Fruit fly (Drosophila melanogaster) whole organism, embryonic: Measurements from ENCODE around the gene CG1142.
A peak's percentile ranks its signal among the peaks of the same experiment; 100 is the strongest.

Experiments used
- Abd-B ChIP-seq: fragments of 200-800 bp; sonication (Bioruptor generic); optimal IDR thresholded peaks from 2 replicates; lab custom pipeline; 2018; ENCODE audit warnings: missing biosample characterization, mild to moderate bottlenecking, missing genetic modification characterization, moderate library complexity
- Asciz ChIP-seq: fragments of 200-800 bp; sonication (Bioruptor generic); optimal IDR thresholded peaks from 2 replicates; lab custom pipeline; 2017; ENCODE audit warnings: missing biosample characterization, mild to moderate bottlenecking, missing genetic modification characterization, missing genetic modification reagents
- Bteb2 ChIP-seq: fragments of 200-800 bp; sonication (Bioruptor generic); optimal IDR thresholded peaks from 2 replicates; lab custom pipeline; 2016; ENCODE audit warnings: missing biosample characterization, missing genetic modification characterization
- CG10565 ChIP-seq: fragments of 200-800 bp; sonication (Bioruptor generic); optimal IDR thresholded peaks from 3 replicates; lab custom pipeline; 2016; ENCODE audit warnings: missing biosample characterization, mild to moderate bottlenecking, missing genetic modification characterization
- CG11085 ChIP-seq: fragments of 200-800 bp; sonication (Bioruptor generic); IDR thresholded peaks from 2 replicates; pipeline ENCODE4 v1.3.6; 2022; ENCODE audit warnings: missing biosample characterization, missing genetic modification characterization
- CG13624 ChIP-seq: fragments of 200-800 bp; sonication (Bioruptor generic); optimal IDR thresholded peaks from 2 replicates; lab custom pipeline; 2016; ENCODE audit warnings: missing biosample characterization, missing genetic modification characterization
- CG14965 ChIP-seq: fragments of 200-800 bp; sonication (Bioruptor generic); optimal IDR thresholded peaks from 2 replicates; lab custom pipeline; 2016; ENCODE audit warnings: missing biosample characterization, missing genetic modification characterization, borderline replicate concordance
- CG15514 ChIP-seq: fragments of 200-800 bp; sonication (Bioruptor generic); optimal IDR thresholded peaks from 3 replicates; lab custom pipeline; 2017; ENCODE audit warnings: missing biosample characterization, missing genetic modification characterization, mild to moderate bottlenecking, moderate library complexity, missing genetic modification reagents
- CG1832 ChIP-seq: fragments of 200-800 bp; sonication (Bioruptor generic); optimal IDR thresholded peaks from 2 replicates; lab custom pipeline; 2017; ENCODE audit warnings: missing biosample characterization, mild to moderate bottlenecking, missing genetic modification characterization, inconsistent platforms
- CG30020 ChIP-seq: fragments of 200-800 bp; optimal IDR thresholded peaks from 2 replicates; lab custom pipeline; 2019; ENCODE audit warnings: missing biosample characterization, mild to moderate bottlenecking, missing genetic modification characterization, moderate library complexity
- CG30431 ChIP-seq: fragments of 200-800 bp; sonication (Bioruptor generic); optimal IDR thresholded peaks from 2 replicates; lab custom pipeline; 2017; ENCODE audit warnings: missing biosample characterization, missing genetic modification characterization
- CG3065 ChIP-seq: fragments of 200-800 bp; sonication (Bioruptor generic); optimal IDR thresholded peaks from 2 replicates; lab custom pipeline; 2016; ENCODE audit warnings: missing biosample characterization, missing genetic modification characterization
- CG4730 ChIP-seq: fragments of 200-800 bp; sonication (Bioruptor generic); IDR thresholded peaks from 2 replicates; pipeline ENCODE4 v1.3.6; 2022; ENCODE audit warnings: missing biosample characterization, missing genetic modification characterization
- CG5245 ChIP-seq: fragments of 200-800 bp; sonication (Bioruptor generic); optimal IDR thresholded peaks from 3 replicates; lab custom pipeline; 2016; ENCODE audit warnings: missing biosample characterization, missing genetic modification characterization
- CG6654 ChIP-seq: fragments of 200-800 bp; sonication (Bioruptor generic); optimal IDR thresholded peaks from 2 replicates; lab custom pipeline; 2017; ENCODE audit warnings: missing biosample characterization, mild to moderate bottlenecking, missing genetic modification characterization
- CG6683 ChIP-seq: fragments of 200-800 bp; sonication (Bioruptor generic); optimal IDR thresholded peaks from 2 replicates; lab custom pipeline; 2017; ENCODE audit warnings: missing biosample characterization, mild to moderate bottlenecking, missing genetic modification characterization, missing genetic modification reagents
- CG7928 ChIP-seq: fragments of 200-800 bp; sonication (Bioruptor generic); optimal IDR thresholded peaks from 2 replicates; lab custom pipeline; 2017; ENCODE audit warnings: missing biosample characterization, mild to moderate bottlenecking, missing genetic modification characterization
- CG7987 ChIP-seq: fragments of 200-800 bp; sonication (Bioruptor generic); optimal IDR thresholded peaks from 2 replicates; lab custom pipeline; 2018; ENCODE audit warnings: missing biosample characterization, mild to moderate bottlenecking, missing genetic modification characterization, moderate library complexity
- CG8089 ChIP-seq: fragments of 200-800 bp; sonication (Bioruptor generic); optimal IDR thresholded peaks from 3 replicates; lab custom pipeline; 2016; ENCODE audit warnings: missing biosample characterization, missing genetic modification characterization
- CG8281 ChIP-seq: fragments of 200-800 bp; sonication (Bioruptor generic); optimal IDR thresholded peaks from 2 replicates; lab custom pipeline; 2018; ENCODE audit warnings: missing biosample characterization, mild to moderate bottlenecking, missing genetic modification characterization, moderate library complexity
- CG8388 ChIP-seq: fragments of 200-800 bp; sonication (Bioruptor generic); optimal IDR thresholded peaks from 2 replicates; lab custom pipeline; 2019; ENCODE audit warnings: missing biosample characterization, mild to moderate bottlenecking, missing genetic modification characterization, moderate library complexity
- CG9215 ChIP-seq: fragments of 200-800 bp; sonication (Bioruptor generic); IDR thresholded peaks from 2 replicates; pipeline ENCODE4 v1.3.6; 2022; ENCODE audit warnings: missing biosample characterization, missing genetic modification characterization
- CG9817 ChIP-seq: fragments of 200-800 bp; sonication (Bioruptor generic); optimal IDR thresholded peaks from 2 replicates; lab custom pipeline; 2018; ENCODE audit warnings: missing biosample characterization, mild to moderate bottlenecking, missing genetic modification characterization, moderate library complexity
- Chrac-16 ChIP-seq: fragments of 200-800 bp; sonication (Bioruptor generic); optimal IDR thresholded peaks from 3 replicates; lab custom pipeline; 2016; ENCODE audit warnings: missing biosample characterization, missing genetic modification characterization
- E2f2 ChIP-seq: fragments of 200-800 bp; sonication (Bioruptor generic); IDR thresholded peaks from 2 replicates; pipeline ENCODE4 v1.3.6; 2022; ENCODE audit warnings: missing biosample characterization, missing genetic modification characterization
- H15 ChIP-seq: fragments of 200-800 bp; sonication (Bioruptor generic); IDR thresholded peaks from 3 replicates; pipeline ENCODE4 v1.3.6; 2022; ENCODE audit warnings: missing biosample characterization, missing genetic modification characterization
- H2.0 ChIP-seq: fragments of 200-800 bp; sonication (Bioruptor generic); IDR thresholded peaks from 2 replicates; pipeline ENCODE4 v1.3.6; 2022; ENCODE audit warnings: missing biosample characterization, missing genetic modification characterization
- HHEX ChIP-seq: fragments of 200-800 bp; sonication (Bioruptor generic); optimal IDR thresholded peaks from 3 replicates; lab custom pipeline; 2017; ENCODE audit warnings: missing biosample characterization, mild to moderate bottlenecking, missing genetic modification characterization, missing genetic modification reagents
- Hmx ChIP-seq: fragments of 200-800 bp; sonication (Bioruptor generic); optimal IDR thresholded peaks from 2 replicates; lab custom pipeline; 2016; ENCODE audit warnings: missing biosample characterization, missing genetic modification characterization
- MBD-R2 ChIP-seq: fragments of 200-800 bp; sonication (Bioruptor generic); IDR thresholded peaks from 2 replicates; pipeline ENCODE4 v1.3.6; 2022; ENCODE audit warnings: missing biosample characterization, missing genetic modification characterization
- Oaz ChIP-seq: fragments of 200-800 bp; sonication (Bioruptor generic); IDR thresholded peaks from 2 replicates; pipeline ENCODE4 v1.3.6; 2022; ENCODE audit warnings: missing biosample characterization, missing genetic modification characterization
- Spps ChIP-seq: fragments of 200-800 bp; sonication (Bioruptor generic); optimal IDR thresholded peaks from 2 replicates; lab custom pipeline; 2018; ENCODE audit warnings: missing biosample characterization, mild to moderate bottlenecking, missing genetic modification characterization
- Usf ChIP-seq: fragments of 200-800 bp; sonication (Bioruptor generic); optimal IDR thresholded peaks from 2 replicates; lab custom pipeline; 2017; ENCODE audit warnings: missing genotype, missing biosample characterization, missing genetic modification characterization
- al ChIP-seq: fragments of 200-800 bp; sonication (Bioruptor generic); IDR thresholded peaks from 2 replicates; pipeline ENCODE4 v1.3.6; 2022; ENCODE audit warnings: missing biosample characterization, missing genetic modification characterization
- ato ChIP-seq: fragments of 200-800 bp; sonication (Bioruptor generic); IDR thresholded peaks from 2 replicates; pipeline ENCODE4 v1.3.6; 2022; ENCODE audit warnings: missing biosample characterization, missing genetic modification characterization; ENCODE audit not compliant: partially characterized antibody
- bowl ChIP-seq: fragments of 200-800 bp; sonication (Bioruptor generic); IDR thresholded peaks from 2 replicates; pipeline ENCODE4 v1.3.6; 2022; ENCODE audit warnings: missing biosample characterization, missing genetic modification characterization
- cas ChIP-seq: fragments of 200-800 bp; sonication (Bioruptor generic); IDR thresholded peaks from 2 replicates; pipeline ENCODE4 v1.3.6; 2022; ENCODE audit warnings: missing biosample characterization, missing genetic modification characterization
- chm ChIP-seq: fragments of 200-800 bp; sonication (Bioruptor generic); IDR thresholded peaks from 2 replicates; pipeline ENCODE4 v1.3.6; 2022; ENCODE audit warnings: missing biosample characterization, missing genetic modification characterization
- crc ChIP-seq: fragments of 200-800 bp; sonication (Bioruptor generic); optimal IDR thresholded peaks from 2 replicates; lab custom pipeline; 2016; ENCODE audit warnings: missing biosample characterization, missing genetic modification characterization
- croc ChIP-seq: fragments of 200-800 bp; sonication (Bioruptor generic); conservative IDR thresholded peaks from 3 replicates; pipeline ENCODE4 v1.3.6; 2022; ENCODE audit warnings: missing biosample characterization, missing genetic modification characterization
- dati ChIP-seq: fragments of 200-800 bp; sonication (Bioruptor generic); IDR thresholded peaks from 2 replicates; pipeline ENCODE4 v1.3.6; 2022; ENCODE audit warnings: missing biosample characterization, missing genetic modification characterization
- ems ChIP-seq: fragments of 200-800 bp; sonication (Bioruptor generic); optimal IDR thresholded peaks from 3 replicates; lab custom pipeline; 2016; ENCODE audit warnings: missing biosample characterization, missing genetic modification characterization
- esg ChIP-seq: fragments of 200-800 bp; sonication (Bioruptor generic); conservative IDR thresholded peaks from 2 replicates; pipeline ENCODE4 v1.3.6; 2022; ENCODE audit warnings: missing biosample characterization, missing genetic modification characterization
- eyg ChIP-seq: fragments of 200-800 bp; sonication (Bioruptor generic); optimal IDR thresholded peaks from 3 replicates; lab custom pipeline; 2016; ENCODE audit warnings: missing biosample characterization, missing genetic modification characterization
- gce ChIP-seq: fragments of 200-800 bp; sonication (Bioruptor generic); IDR thresholded peaks from 3 replicates; pipeline ENCODE4 v1.3.6; 2022; ENCODE audit warnings: missing biosample characterization, missing genetic modification characterization
- gcm ChIP-seq: fragments of 200-800 bp; sonication (Bioruptor generic); optimal IDR thresholded peaks from 2 replicates; lab custom pipeline; 2019; ENCODE audit warnings: missing biosample characterization, mild to moderate bottlenecking, missing genetic modification characterization, moderate library complexity
- lola ChIP-seq, 3 experiments: fragments of >200 bp in 2 of 3; fragments of 200-800 bp in 1 of 3; sonication (Bioruptor generic) in 1 of 3; optimal IDR thresholded peaks; 2 replicates each; lab custom pipeline; 2017 to 2019; ENCODE audit warnings: missing biosample characterization in 3 of 3, missing genetic modification characterization in 3 of 3, mild to moderate bottlenecking in 1 of 3, moderate library complexity in 1 of 3
- row ChIP-seq: fragments of 200-800 bp; sonication (Bioruptor generic); IDR thresholded peaks from 3 replicates; pipeline ENCODE4 v1.3.6; 2022; ENCODE audit warnings: missing biosample characterization, missing genetic modification characterization
- run ChIP-seq: fragments of 200-800 bp; sonication (Bioruptor generic); optimal IDR thresholded peaks from 3 replicates; lab custom pipeline; 2018; ENCODE audit warnings: missing biosample characterization, mild to moderate bottlenecking, missing genetic modification characterization
- slbo ChIP-seq: fragments of 200-800 bp; sonication (Bioruptor generic); IDR thresholded peaks from 2 replicates; pipeline ENCODE4 v1.3.6; 2022; ENCODE audit warnings: missing biosample characterization, missing genetic modification characterization
- tgo ChIP-seq: fragments of 200-800 bp; sonication (Bioruptor generic); IDR thresholded peaks from 3 replicates; pipeline ENCODE4 v1.3.6; 2022; ENCODE audit warnings: missing biosample characterization, missing genetic modification characterization
- toy ChIP-seq: fragments of 200-800 bp; sonication (Bioruptor generic); IDR thresholded peaks from 2 replicates; pipeline ENCODE4 v1.3.6; 2022; ENCODE audit warnings: missing biosample characterization, missing genetic modification characterization

CG1142 gene

dm6 chr3R:7490884-7491283, 17.3 kb upstream of the CG1142 start (continued):
- TF ChIP-seq Oaz, result no peak
- TF ChIP-seq al (GFP tag; lab: Robert Waterston, UW), result no peak
- TF ChIP-seq lola (GFP tag; optimal IDR thresholded peaks at IDR 0.05; lab: Kevin White, UChicago), result no peak
- peak; percentile 27 for TF ChIP-seq CG6654 (GFP tag; lab: Kevin White, UChicago)
- peak; percentile 44 for TF ChIP-seq row
- TF ChIP-seq croc, result peak; percentile 16; the same call in 1 of the 3 replicates
- TF ChIP-seq CG8089, result no peak
- peak; percentile 24; the same call in 1 of the 2 replicates for TF ChIP-seq H2.0 (GFP tag; lab: Robert Waterston, UW)
- no peak for TF ChIP-seq CG1832 (GFP tag; lab: Kevin White, UChicago)
- no peak for TF ChIP-seq Usf (GFP tag; lab: Kevin White, UChicago)
- TF ChIP-seq esg (GFP tag; lab: Robert Waterston, UW), result peak; percentile 58
- peak; percentile 35 for TF ChIP-seq run (tag; lab: Kevin White, UChicago)
- TF ChIP-seq Bteb2, result no peak
- peak; percentile 20 for TF ChIP-seq CG5245
- TF ChIP-seq CG7928 (GFP tag; lab: Kevin White, UChicago), result no peak
- no peak for TF ChIP-seq CG9215 (GFP tag; lab: Robert Waterston, UW)
- no peak; the same call in 1 of the 3 replicates for TF ChIP-seq tgo
- no peak for TF ChIP-seq CG3065 (GFP tag; lab: Kevin White, UChicago)
- no peak for TF ChIP-seq ems (GFP tag; lab: Kevin White, UChicago)
- peak; percentile 43 for TF ChIP-seq HHEX (GFP tag; lab: Kevin White, UChicago)
- TF ChIP-seq CG10565 (GFP tag; lab: Kevin White, UChicago), result no peak
- TF ChIP-seq CG11085, result no peak
- no peak for TF ChIP-seq chm (GFP tag; lab: Robert Waterston, UW)
- peak; percentile 75 for TF ChIP-seq Asciz (GFP tag; lab: Kevin White, UChicago)
- no peak for TF ChIP-seq MBD-R2
- TF ChIP-seq crc (GFP tag; lab: Kevin White, UChicago), result no peak
- TF ChIP-seq CG14965 (GFP tag; lab: Kevin White, UChicago), result no peak
- no peak for TF ChIP-seq slbo
- no peak for TF ChIP-seq CG13624 (GFP tag; lab: Kevin White, UChicago)
- TF ChIP-seq CG30020, result no peak
- no peak for TF ChIP-seq CG4730 (GFP tag; lab: Robert Waterston, UW)
- no peak for TF ChIP-seq eyg (GFP tag; lab: Kevin White, UChicago)
- TF ChIP-seq gcm (GFP tag; lab: Kevin White, UChicago), result no peak
- TF ChIP-seq CG8388 (GFP tag; lab: Kevin White, UChicago), result peak; percentile 66
- TF ChIP-seq gce, result 0 out of 3 replicates have a peak, but pooled peaks have one; percentile 10
- no peak for TF ChIP-seq Spps (tag; lab: Kevin White, UChicago)
- TF ChIP-seq dati (GFP tag; lab: Robert Waterston, UW), result no peak
- TF ChIP-seq CG6683 (GFP tag; lab: Kevin White, UChicago), result no peak
- TF ChIP-seq CG30431 (GFP tag; lab: Kevin White, UChicago), result no peak
- 0 out of 3 replicates have a peak, but pooled peaks have one; percentile 38 for TF ChIP-seq H15
- peak; percentile 74 for TF ChIP-seq Abd-B (GFP tag; lab: Kevin White, UChicago)
- TF ChIP-seq bowl (GFP tag; lab: Robert Waterston, UW), result no peak
- TF ChIP-seq CG15514 (GFP tag; lab: Kevin White, UChicago), result no peak
- no peak for TF ChIP-seq toy
- peak; percentile 13; the same call in 1 of the 2 replicates for TF ChIP-seq E2f2 (GFP tag; lab: Robert Waterston, UW)
- no peak for TF ChIP-seq ato (GFP tag; lab: Robert Waterston, UW)
- TF ChIP-seq cas (GFP tag; lab: Robert Waterston, UW), result no peak
- peak; percentile 4 for TF ChIP-seq Hmx (GFP tag; lab: Kevin White, UChicago)
- TF ChIP-seq CG9817 (tag; lab: Kevin White, UChicago), result peak; percentile 24
- peak; percentile 31 for TF ChIP-seq Chrac-16 (GFP tag; lab: Kevin White, UChicago)
- no peak for TF ChIP-seq CG7987
- TF ChIP-seq CG8281 (tag; lab: Kevin White, UChicago), result peak; percentile 18
